Worm (Caenorhabditis elegans) whole organism, L4 larva: ENCODE results near the gene W06E11.1.

Experiments used
- F10B5.3 ChIP-seq: sonication (generic microtip); optimal IDR thresholded peaks from 2 replicates; lab custom pipeline; 2016; ENCODE audit warnings: mild to moderate bottlenecking, missing genetic modification characterization, missing compliant biosample characterization
- T20F7.1 ChIP-seq: fragments of 200-800 bp; sonication (Bioruptor generic); optimal IDR thresholded peaks from 2 replicates; lab custom pipeline; 2018; ENCODE audit warnings: mild to moderate bottlenecking, missing genetic modification characterization, missing compliant biosample characterization
- Y105C5A.15 ChIP-seq: fragments of 200-800 bp; sonication (Bioruptor generic); IDR thresholded peaks from 2 replicates; pipeline ENCODE4 v1.3.6; 2022; ENCODE audit warnings: missing genetic modification characterization, missing compliant biosample characterization
- Y75B8A.6 ChIP-seq: fragments of 200-800 bp; sonication (Bioruptor generic); IDR thresholded peaks from 2 replicates; pipeline ENCODE4 v1.3.6; 2022; ENCODE audit warnings: missing genetic modification reagents, missing genetic modification characterization, missing compliant biosample characterization
- aha-1 ChIP-seq: fragments of 150-350 bp; peaks from one replicate; lab custom pipeline; 2014; ENCODE audit warnings: missing biosample characterization, missing genetic modification characterization
- aly-2 ChIP-seq: sonication (generic microtip); optimal IDR thresholded peaks from 2 replicates; lab custom pipeline; 2018; ENCODE audit warnings: missing biosample characterization, missing genetic modification characterization
- ama-1 ChIP-seq: fragments of 150-350 bp; optimal IDR thresholded peaks from 2 replicates; lab custom pipeline; 2014; ENCODE audit warnings: inconsistent platforms, mixed read lengths
- attf-4 ChIP-seq: sonication (generic microtip); optimal IDR thresholded peaks from 3 replicates; lab custom pipeline; 2017; ENCODE audit warnings: missing biosample characterization, missing genetic modification characterization
- ceh-28 ChIP-seq: fragments of 150-350 bp; optimal IDR thresholded peaks from 2 replicates; lab custom pipeline; 2014; ENCODE audit warnings: missing biosample characterization, missing genetic modification reagents, missing genetic modification characterization
- daf-16 ChIP-seq, 3 experiments: sonication (generic microtip); optimal IDR thresholded peaks; 2 replicates each; lab custom pipeline; 2016 to 2017; ENCODE audit warnings: missing genetic modification characterization in 3 of 3, missing genetic modification reagents in 3 of 3, mild to moderate bottlenecking in 2 of 3, missing compliant biosample characterization in 2 of 3, missing biosample characterization in 1 of 3, moderate library complexity in 1 of 3
- dmd-6 ChIP-seq: fragments of 200-800 bp; sonication (Bioruptor generic); IDR thresholded peaks from 2 replicates; pipeline ENCODE4 v1.3.6; 2022; ENCODE audit warnings: missing genetic modification reagents, missing genetic modification characterization, missing compliant biosample characterization
- dmd-8 ChIP-seq: fragments of 200-800 bp; sonication (Bioruptor generic); IDR thresholded peaks from 2 replicates; pipeline ENCODE4 v1.3.6; 2022; ENCODE audit warnings: missing genetic modification characterization, missing compliant biosample characterization
- dpl-1 ChIP-seq: fragments of 150-350 bp; optimal IDR thresholded peaks from 2 replicates; lab custom pipeline; 2014; ENCODE audit warnings: missing biosample characterization, missing genetic modification reagents, missing genetic modification characterization
- dve-1 ChIP-seq: sonication (generic microtip); optimal IDR thresholded peaks from 2 replicates; lab custom pipeline; 2017; ENCODE audit warnings: antibody characterized with exemption, mild to moderate bottlenecking, missing genetic modification characterization, missing compliant biosample characterization; ENCODE audit not compliant: insufficient read depth
- egl-43 ChIP-seq: fragments of 200-800 bp; sonication (Bioruptor generic); IDR thresholded peaks from 2 replicates; pipeline ENCODE4 v1.3.6; 2022; ENCODE audit warnings: missing genetic modification reagents, missing genetic modification characterization, missing compliant biosample characterization
- fkh-10 ChIP-seq: fragments of 150-350 bp; optimal IDR thresholded peaks from 2 replicates; lab custom pipeline; 2014; ENCODE audit warnings: missing biosample characterization, missing genetic modification reagents, missing genetic modification characterization
- fos-1 ChIP-seq: fragments of 150-350 bp; optimal IDR thresholded peaks from 2 replicates; lab custom pipeline; 2014; ENCODE audit warnings: missing biosample characterization, missing genetic modification characterization
- hlh-11 ChIP-seq: fragments of 200-800 bp; sonication (Bioruptor generic); optimal IDR thresholded peaks from 2 replicates; lab custom pipeline; 2018; ENCODE audit warnings: mild to moderate bottlenecking, missing genetic modification characterization, missing compliant biosample characterization
- hlh-30 ChIP-seq: sonication (generic microtip); optimal IDR thresholded peaks from 2 replicates; lab custom pipeline; 2017; ENCODE audit warnings: antibody characterized with exemption, mild to moderate bottlenecking, missing genetic modification characterization, missing compliant biosample characterization; ENCODE audit not compliant: insufficient read depth
- hmg-1.1 ChIP-seq: fragments of 200-800 bp; sonication (Bioruptor generic); IDR thresholded peaks from 2 replicates; pipeline ENCODE4 v1.3.6; 2022; ENCODE audit warnings: missing genetic modification reagents, missing genetic modification characterization, missing compliant biosample characterization
- jun-1 ChIP-seq: fragments of 150-350 bp; optimal IDR thresholded peaks from 2 replicates; lab custom pipeline; 2014; ENCODE audit warnings: missing biosample characterization, missing genetic modification reagents, missing genetic modification characterization
- lin-1 ChIP-seq: fragments of 200-800 bp; sonication (Bioruptor generic); IDR thresholded peaks from 2 replicates; pipeline ENCODE4 v1.3.6; 2022; ENCODE audit warnings: missing genetic modification reagents, missing genetic modification characterization, missing compliant biosample characterization
- lin-13 ChIP-seq: fragments of 150-350 bp; optimal IDR thresholded peaks from 2 replicates; lab custom pipeline; 2014; ENCODE audit warnings: missing biosample characterization, missing genetic modification reagents, missing genetic modification characterization
- lin-38 ChIP-seq: fragments of 200-800 bp; sonication (Bioruptor generic); IDR thresholded peaks from 2 replicates; pipeline ENCODE4 v1.3.6; 2022; ENCODE audit warnings: missing genetic modification reagents, missing genetic modification characterization, missing compliant biosample characterization
- lsy-2 ChIP-seq, 2 experiments: fragments of 150-350 bp in 1 of 2; sonication (generic microtip) in 1 of 2; optimal IDR thresholded peaks; 2 replicates each; lab custom pipeline; 2014 to 2017; ENCODE audit warnings: missing biosample characterization in 2 of 2, missing genetic modification characterization in 2 of 2
- mdl-1 ChIP-seq, 2 experiments: fragments of 150-350 bp in 1 of 2; sonication (generic microtip) in 1 of 2; optimal IDR thresholded peaks; 2 replicates each; lab custom pipeline; 2014 to 2017; ENCODE audit warnings: missing biosample characterization in 2 of 2, missing genetic modification characterization in 2 of 2
- mep-1 ChIP-seq: fragments of 150-350 bp; sonication (generic microtip); optimal IDR thresholded peaks from 3 replicates; lab custom pipeline; 2014; ENCODE audit warnings: missing biosample characterization, missing genetic modification characterization
- mes-2 ChIP-seq: sonication (generic microtip); optimal IDR thresholded peaks from 2 replicates; lab custom pipeline; 2016; ENCODE audit warnings: missing genotype, mild to moderate bottlenecking, missing genetic modification characterization, missing compliant biosample characterization; ENCODE audit not compliant: poor library complexity, severe bottlenecking
- mxl-3 ChIP-seq: fragments of 200-800 bp; sonication (Bioruptor generic); optimal IDR thresholded peaks from 2 replicates; lab custom pipeline; 2018; ENCODE audit warnings: mild to moderate bottlenecking, missing genetic modification characterization, missing compliant biosample characterization
- nhr-10 ChIP-seq: fragments of 150-350 bp; optimal IDR thresholded peaks from 2 replicates; lab custom pipeline; 2014; ENCODE audit warnings: missing biosample characterization, missing genetic modification characterization
- nhr-102 ChIP-seq: sonication (generic microtip); optimal IDR thresholded peaks from 2 replicates; lab custom pipeline; 2016; ENCODE audit warnings: mild to moderate bottlenecking, missing genetic modification characterization, moderate library complexity, missing compliant biosample characterization
- nhr-28 ChIP-seq: fragments of 150-350 bp; optimal IDR thresholded peaks from 2 replicates; lab custom pipeline; 2014; ENCODE audit warnings: missing biosample characterization, missing genetic modification characterization
- nhr-42 ChIP-seq: fragments of 200-800 bp; sonication (Bioruptor generic); IDR thresholded peaks from 2 replicates; pipeline ENCODE4 v1.3.6; 2022; ENCODE audit warnings: missing genetic modification characterization, missing compliant biosample characterization
- nhr-48 ChIP-seq: sonication (generic microtip); optimal IDR thresholded peaks from 2 replicates; lab custom pipeline; 2016; ENCODE audit warnings: mild to moderate bottlenecking, missing genetic modification characterization, missing compliant biosample characterization
- nhr-77 ChIP-seq: fragments of 150-350 bp; optimal IDR thresholded peaks from 2 replicates; lab custom pipeline; 2014; ENCODE audit warnings: missing biosample characterization, missing genetic modification characterization
- pha-4 ChIP-seq, 2 experiments: fragments of 150-350 bp in 1 of 2; fragments of 200-800 bp in 1 of 2; sonication (Bioruptor generic) in 1 of 2; IDR thresholded peaks in 1 of 2; optimal IDR thresholded peaks in 1 of 2; 2 replicates each; pipeline versions ENCODE4 v1.3.6 to Lab custom; 2014 to 2022; ENCODE audit warnings: missing genetic modification characterization in 2 of 2, missing genetic modification reagents in 2 of 2, missing biosample characterization in 1 of 2, missing compliant biosample characterization in 1 of 2
- php-3 ChIP-seq: fragments of 200-800 bp; sonication (Bioruptor generic); IDR thresholded peaks from 2 replicates; pipeline ENCODE4 v1.3.6; 2022; ENCODE audit warnings: missing genetic modification reagents, missing genetic modification characterization, missing compliant biosample characterization
- pqm-1 ChIP-seq: sonication (generic microtip); optimal IDR thresholded peaks from 2 replicates; lab custom pipeline; 2017; ENCODE audit warnings: missing biosample characterization, missing genetic modification characterization
- saeg-2 ChIP-seq: fragments of 200-800 bp; sonication (Bioruptor generic); IDR thresholded peaks from 2 replicates; pipeline ENCODE4 v1.3.6; 2022; ENCODE audit warnings: missing genetic modification reagents, missing genetic modification characterization, missing compliant biosample characterization
- sdz-12 ChIP-seq: fragments of 200-800 bp; sonication (Bioruptor generic); optimal IDR thresholded peaks from 2 replicates; lab custom pipeline; 2018; ENCODE audit warnings: mild to moderate bottlenecking, missing genetic modification characterization, missing compliant biosample characterization
- set-16 ChIP-seq: fragments of 200-800 bp; sonication (Bioruptor generic); IDR thresholded peaks from 2 replicates; pipeline ENCODE4 v1.3.6; 2022; ENCODE audit warnings: missing genetic modification reagents, missing genetic modification characterization, missing compliant biosample characterization
- tra-1 ChIP-seq: fragments of 200-800 bp; sonication (Bioruptor generic); IDR thresholded peaks from 2 replicates; pipeline ENCODE4 v1.3.6; 2022; ENCODE audit warnings: missing genetic modification reagents, missing genetic modification characterization, missing compliant biosample characterization
- unc-130 ChIP-seq: sonication (generic microtip); optimal IDR thresholded peaks from 2 replicates; lab custom pipeline; 2016; ENCODE audit warnings: missing genetic modification reagents, missing genetic modification characterization, missing compliant biosample characterization
- unc-62 ChIP-seq, 3 experiments: fragments of 150-350 bp in 1 of 3; sonication (generic microtip); optimal IDR thresholded peaks in 2 of 3; peaks in 1 of 3; 1 replicate in 1 of 3; 2 replicates in 2 of 3; lab custom pipeline; 2014 to 2017; ENCODE audit warnings: missing biosample characterization in 3 of 3, missing genetic modification characterization in 3 of 3, missing genetic modification reagents in 3 of 3, missing genotype in 1 of 3

The W06E11.1 gene

ce11 chrIII:600316-600932 lies 41.4 kb upstream of the W06E11.1 start, which contains the start of gene lec-6:
Gene lec-6 (minus strand): TSS chrIII:600366.
- TF ChIP-seq mep-1 (tag; lab: Kevin White, UChicago): peak; percentile 51
- TF ChIP-seq dve-1 (tag; lab: Kevin White, UChicago): peak; percentile 96
- peak; percentile 60 for TF ChIP-seq hlh-30 (tag; lab: Kevin White, UChicago)
- TF ChIP-seq set-16 (GFP tag; lab: Robert Waterston, UW): 0 out of 2 replicates have a peak, but pooled peaks have one; percentile 0
- TF ChIP-seq sdz-12 (GFP tag; lab: Kevin White, UChicago): no peak
- no peak for TF ChIP-seq aly-2 (tag; lab: Kevin White, UChicago)
- peak; percentile 6 for TF ChIP-seq lin-13 (GFP tag; lab: Kevin White, UChicago)
- peak; percentile 90 for TF ChIP-seq nhr-48 (tag; lab: Kevin White, UChicago)
- no peak for TF ChIP-seq ceh-28 (tag; lab: Kevin White, UChicago)
- TF ChIP-seq lin-38 (GFP tag; lab: Robert Waterston, UW): 0 out of 2 replicates have a peak, but pooled peaks have one; percentile 29
- no peak for TF ChIP-seq F10B5.3 (tag; lab: Kevin White, UChicago)
- peak; percentile 73 for TF ChIP-seq nhr-28 (tag; lab: Kevin White, UChicago)
- peak; percentile 66 for TF ChIP-seq ama-1
- peak; percentile 75 for TF ChIP-seq tra-1
- peak; percentile 59 for TF ChIP-seq pha-4 (GFP tag; IDR thresholded peaks at IDR 0.05; lab: Robert Waterston, UW)
- peak; percentile 79 for TF ChIP-seq pha-4 (tag; optimal IDR thresholded peaks at IDR 0.05; lab: Kevin White, UChicago)
- TF ChIP-seq php-3: peak; percentile 89
- peak; percentile 22 for TF ChIP-seq jun-1
- TF ChIP-seq saeg-2 (GFP tag; lab: Robert Waterston, UW): 0 out of 2 replicates have a peak, but pooled peaks have one; percentile 12
- 0 out of 2 replicates have a peak, but pooled peaks have one; percentile 6 for TF ChIP-seq Y105C5A.15 (GFP tag; lab: Robert Waterston, UW)
- TF ChIP-seq unc-130 (GFP tag; lab: Kevin White, UChicago): no peak
- TF ChIP-seq hlh-11 (tag; lab: Kevin White, UChicago): peak; percentile 91
- no peak for TF ChIP-seq attf-4 (tag; lab: Kevin White, UChicago)
- peak in 1 of 2 experiments; percentile 56 for TF ChIP-seq lsy-2 (tag; optimal IDR thresholded peaks at IDR 0.05; lab: Kevin White, UChicago)
- TF ChIP-seq hmg-1.1 (GFP tag; lab: Robert Waterston, UW): no peak
- TF ChIP-seq Y75B8A.6 (GFP tag; lab: Robert Waterston, UW): 0 out of 2 replicates have a peak, but pooled peaks have one; percentile 44
- peak; percentile 61 for TF ChIP-seq T20F7.1 (GFP tag; lab: Kevin White, UChicago)
- peak; percentile 77 for TF ChIP-seq pqm-1 (tag; lab: Kevin White, UChicago)
- TF ChIP-seq nhr-102 (tag; lab: Kevin White, UChicago): peak; percentile 69
- no peak for TF ChIP-seq dpl-1
- no peak for TF ChIP-seq fkh-10
- TF ChIP-seq mdl-1 (tag; optimal IDR thresholded peaks at IDR 0.05; lab: Kevin White, UChicago): peak in 1 of 2 experiments; percentile 8
- peak; percentile 54 for TF ChIP-seq mes-2 (tag; lab: Kevin White, UChicago)
- no peak for TF ChIP-seq dmd-8 (GFP tag; lab: Robert Waterston, UW)
- TF ChIP-seq unc-62 (GFP tag; optimal IDR thresholded peaks at IDR 0.05 in 1 of 2; lab: Kevin White, UChicago): peak; percentile 74 to 78
- TF ChIP-seq unc-62 (tag; optimal IDR thresholded peaks at IDR 0.05; lab: Kevin White, UChicago): no peak
- TF ChIP-seq mxl-3 (GFP tag; lab: Kevin White, UChicago): peak; percentile 22
- peak; percentile 12 for TF ChIP-seq nhr-10 (tag; lab: Kevin White, UChicago)
- no peak for TF ChIP-seq aha-1 (tag; lab: Kevin White, UChicago)
- TF ChIP-seq dmd-6 (GFP tag; lab: Robert Waterston, UW): peak; percentile 88
- TF ChIP-seq fos-1 (tag; lab: Kevin White, UChicago): peak; percentile 69
- peak; percentile 84 for TF ChIP-seq lin-1 (GFP tag; lab: Robert Waterston, UW)
- peak; percentile 81 for TF ChIP-seq nhr-77 (tag; lab: Kevin White, UChicago)
- no peak for TF ChIP-seq egl-43 (GFP tag; lab: Robert Waterston, UW)
- TF ChIP-seq nhr-42 (GFP tag; lab: Robert Waterston, UW): no peak
- TF ChIP-seq daf-16 (GFP tag; optimal IDR thresholded peaks at IDR 0.05; lab: Kevin White, UChicago): peak in 1 of 2 experiments; percentile 96
- peak; percentile 100 for TF ChIP-seq daf-16 (tag; optimal IDR thresholded peaks at IDR 0.05; lab: Kevin White, UChicago)
- TF ChIP-seq, all 104 proteins: peak for 31
